Fruit fly (Drosophila melanogaster): ENCODE results near the gene Ir75c.
A peak's percentile ranks its signal among the peaks of the same experiment; 100 is the strongest.

The Ir75c gene

dm6 chr3L:17856655-17857479 is 34.2 kb upstream of the Ir75c start, which contains the start of gene CG5535 (continued):
- TF ChIP-seq Bdp1 (GFP tag; optimal IDR thresholded peaks at IDR 0.05) (no peak), Dll (GFP tag; IDR thresholded peaks at IDR 0.05; ENCODE audit: partially characterized antibody) (no peak), H2.0 (GFP tag; IDR thresholded peaks at IDR 0.05) (peak; percentile 63), shn (GFP tag; optimal IDR thresholded peaks at IDR 0.05) (peak; percentile 34), CG9609 (GFP tag; optimal IDR thresholded peaks at IDR 0.05) (peak; percentile 25), nom (GFP tag; optimal IDR thresholded peaks at IDR 0.05) (peak; percentile 17), tup (GFP tag; optimal IDR thresholded peaks at IDR 0.05) (no peak), stwl (tag; optimal IDR thresholded peaks at IDR 0.05) (peak; percentile 20), gcm (GFP tag; optimal IDR thresholded peaks at IDR 0.05) (peak; percentile 68), HmgD (GFP tag; optimal IDR thresholded peaks at IDR 0.05) (no peak), ap (GFP tag; IDR thresholded peaks at IDR 0.05) (peak; percentile 39; the same call in 1 of the 2 replicates), NC2β (GFP tag; optimal IDR thresholded peaks at IDR 0.05) (peak; percentile 58), mam (GFP tag; optimal IDR thresholded peaks at IDR 0.05) (peak; percentile 57), MBD-R2 (GFP tag; IDR thresholded peaks at IDR 0.05) (peak; percentile 27; the same call in 1 of the 2 replicates), Blimp-1 (GFP tag; optimal IDR thresholded peaks at IDR 0.05) (peak; percentile 63), B-H1 (GFP tag; IDR thresholded peaks at IDR 0.05) (peak; percentile 33; the same call in 2 of the 3 replicates), bowl (GFP tag; IDR thresholded peaks at IDR 0.05) (no peak), CG11398 (GFP tag; optimal IDR thresholded peaks at IDR 0.05) (no peak), CG8388 (GFP tag; optimal IDR thresholded peaks at IDR 0.05) (peak; percentile 81), CG6175 (GFP tag; IDR thresholded peaks at IDR 0.05) (peak; percentile 35; the same call in 1 of the 3 replicates), CG10979 (tag; optimal IDR thresholded peaks at IDR 0.05) (peak; percentile 86), lov (optimal IDR thresholded peaks at IDR 0.05) (no peak), lov (GFP tag; IDR thresholded peaks at IDR 0.05) (peak; percentile 82; the same call in 2 of the 3 replicates), ems (GFP tag; optimal IDR thresholded peaks at IDR 0.05) (peak; percentile 11), CG34422 (GFP tag; IDR thresholded peaks at IDR 0.05) (peak; percentile 62), exex (tag; optimal IDR thresholded peaks at IDR 0.05) (peak; percentile 24), CG15269 (tag; optimal IDR thresholded peaks at IDR 0.05) (peak; percentile 84), trem (tag; optimal IDR thresholded peaks at IDR 0.05) (peak; percentile 9), stc (GFP tag; IDR thresholded peaks at IDR 0.05) (peak; percentile 53), fu2 (GFP tag; optimal IDR thresholded peaks at IDR 0.05) (peak; percentile 14), CG4404 (GFP tag; IDR thresholded peaks at IDR 0.05) (peak; percentile 25; the same call in 1 of the 2 replicates), HLH54F (GFP tag; optimal IDR thresholded peaks at IDR 0.05) (peak; percentile 43), CG12391 (tag; optimal IDR thresholded peaks at IDR 0.05) (peak; percentile 88), Ravus (GFP tag; IDR thresholded peaks at IDR 0.05) (peak; percentile 8; the same call in 1 of the 2 replicates), Atf6 (GFP tag; IDR thresholded peaks at IDR 0.05) (no peak; the same call in 1 of the 2 replicates), tap (tag; optimal IDR thresholded peaks at IDR 0.05) (peak; percentile 65), CG31365 (tag; optimal IDR thresholded peaks at IDR 0.05) (peak; percentile 43), NFAT (GFP tag; IDR thresholded peaks at IDR 0.05) (peak; percentile 74), CG7357 (GFP tag; IDR thresholded peaks at IDR 0.05) (peak; percentile 53; the same call in 2 of the 3 replicates), sc (optimal IDR thresholded peaks at IDR 0.05) (no peak), sc (GFP tag; optimal IDR thresholded peaks at IDR 0.05) (peak; percentile 84), B-H2 (GFP tag; optimal IDR thresholded peaks at IDR 0.05) (peak; percentile 0), CG9876 (GFP tag; optimal IDR thresholded peaks at IDR 0.05) (peak; percentile 28), CG17612 (GFP tag; IDR thresholded peaks at IDR 0.05) (peak; percentile 22; the same call in 1 of the 2 replicates), CG1233 (GFP tag; optimal IDR thresholded peaks at IDR 0.05) (peak; percentile 87), chinmo (GFP tag; IDR thresholded peaks at IDR 0.05; ENCODE audit: partially characterized antibody) (peak; percentile 63; the same call in 1 of the 4 replicates), twi (tag; optimal IDR thresholded peaks at IDR 0.05) (peak; percentile 71), Oli (tag; optimal IDR thresholded peaks at IDR 0.05) (peak; percentile 89), Deaf1 (tag; optimal IDR thresholded peaks at IDR 0.05) (peak; percentile 45)

All from whole organism, embryonic.